Worm (Caenorhabditis elegans) whole organism, young adult: Measurements from ENCODE around the gene cysl-2.

ENCODE experiments used
- F49E8.2 ChIP-seq: sonication (generic microtip); optimal IDR thresholded peaks from 3 replicates; lab custom pipeline; 2017; ENCODE audit warnings: missing genetic modification characterization, mild to moderate bottlenecking, missing compliant biosample characterization, antibody characterized with exemption, moderate library complexity; ENCODE audit not compliant: insufficient read depth
- bed-1 ChIP-seq: fragments of 200-800 bp; sonication (Bioruptor generic); IDR thresholded peaks from 2 replicates; pipeline ENCODE4 v1.3.6; 2022; ENCODE audit warnings: missing genetic modification reagents, missing genetic modification characterization, missing compliant biosample characterization
- egrh-3 ChIP-seq: fragments of 200-800 bp; sonication (Bioruptor generic); IDR thresholded peaks from 2 replicates; pipeline ENCODE4 v1.3.6; 2022; ENCODE audit warnings: missing genetic modification reagents, missing genetic modification characterization, missing compliant biosample characterization
- hmg-1.2 ChIP-seq: fragments of 200-800 bp; sonication (Bioruptor generic); IDR thresholded peaks from 2 replicates; pipeline ENCODE4 v1.3.6; 2022; ENCODE audit warnings: missing genetic modification reagents, missing genetic modification characterization, missing compliant biosample characterization
- let-607 ChIP-seq, 2 experiments: fragments of 200-800 bp in 1 of 2; sonication (Bioruptor generic) in 1 of 2; sonication (generic microtip) in 1 of 2; optimal IDR thresholded peaks; 2 replicates each; lab custom pipeline; 2016 to 2018; ENCODE audit warnings: mild to moderate bottlenecking in 2 of 2, missing compliant biosample characterization in 2 of 2, missing genetic modification characterization in 2 of 2, moderate library complexity in 2 of 2, missing genotype in 1 of 2
- lir-1 ChIP-seq: fragments of 200-800 bp; sonication (Bioruptor generic); conservative IDR thresholded peaks from 2 replicates; pipeline ENCODE4 v1.3.6; 2022; ENCODE audit warnings: missing genetic modification reagents, missing genetic modification characterization, missing compliant biosample characterization
- madf-3 ChIP-seq: fragments of 200-800 bp; sonication (Bioruptor generic); IDR thresholded peaks from 2 replicates; pipeline ENCODE4 v1.3.6; 2022; ENCODE audit warnings: missing genetic modification reagents, missing genetic modification characterization, missing compliant biosample characterization
- nhr-27 ChIP-seq: fragments of 200-800 bp; sonication (Bioruptor generic); optimal IDR thresholded peaks from 2 replicates; lab custom pipeline; 2018; ENCODE audit warnings: mild to moderate bottlenecking, missing genetic modification characterization, moderate library complexity, missing compliant biosample characterization
- pha-4 ChIP-seq: fragments of 150-350 bp; sonication (generic microtip); optimal IDR thresholded peaks from 2 replicates; lab custom pipeline; 2014; ENCODE audit warnings: missing biosample characterization, missing genetic modification reagents, missing genetic modification characterization
- sea-2 ChIP-seq: fragments of 200-800 bp; sonication (Bioruptor generic); IDR thresholded peaks from 2 replicates; pipeline ENCODE4 v1.3.6; 2022; ENCODE audit warnings: missing genetic modification characterization, missing compliant biosample characterization
- unc-130 ChIP-seq: sonication (generic microtip); optimal IDR thresholded peaks from 2 replicates; lab custom pipeline; 2016; ENCODE audit warnings: missing genetic modification reagents, missing genetic modification characterization, missing compliant biosample characterization
- unc-62 ChIP-seq: fragments of 150-350 bp; optimal IDR thresholded peaks from 2 replicates; lab custom pipeline; 2014; ENCODE audit warnings: missing biosample characterization, missing genetic modification reagents, missing genetic modification characterization

ce11 chrII:14479583-14480245 is 14.5 kb downstream of the cysl-2 start, which contains the start of gene C13B4.1:
- TF ChIP-seq unc-130 (GFP tag; lab: Kevin White, UChicago) (peak; percentile 49), egrh-3 (GFP tag; lab: Robert Waterston, UW) (no peak), F49E8.2 (peak; percentile 37), pha-4 (tag; lab: Kevin White, UChicago) (no peak), nhr-27 (no peak), lir-1 (no peak; the same call in 1 of the 2 replicates), madf-3 (GFP tag; lab: Robert Waterston, UW) (no peak), let-607 (tag; optimal IDR thresholded peaks at IDR 0.05; lab: Kevin White, UChicago) (no peak), sea-2 (no peak), bed-1 (GFP tag; lab: Robert Waterston, UW) (no peak), hmg-1.2 (GFP tag; lab: Robert Waterston, UW) (no peak), unc-62 (GFP tag; lab: Kevin White, UChicago) (no peak)
